Worm (Caenorhabditis elegans): ENCODE results near the gene Y57E12AL.1.

The Y57E12AL.1 gene

ce11 chrV:7060396-7060795 lies at the start of gene Y57E12AL.1, which contains the start of gene Y57E12AL.6:
Y57E12AL.1 (plus strand) TSS chrV:7060530.
Y57E12AL.6 (minus strand) TSS chrV:7060470.
- TF ChIP-seq R02D3.7 (tag; optimal IDR thresholded peaks at IDR 0.05) = no peak
- no peak for TF ChIP-seq unc-39 (tag; optimal IDR thresholded peaks at IDR 0.05)
- no peak for TF ChIP-seq cey-2 (tag; optimal IDR thresholded peaks at IDR 0.05; ENCODE audit: borderline replicate concordance, insufficient read depth)
- TF ChIP-seq ctbp-1 (GFP tag; IDR thresholded peaks at IDR 0.05) = no peak
- no peak for TF ChIP-seq madf-5 (GFP tag; IDR thresholded peaks at IDR 0.05)
- no peak for TF ChIP-seq zip-11 (GFP tag; IDR thresholded peaks at IDR 0.05)
- TF ChIP-seq hlh-11 (tag; optimal IDR thresholded peaks at IDR 0.05) = peak; percentile 86
- TF ChIP-seq lin-29 (GFP tag; IDR thresholded peaks at IDR 0.05) = no peak
- TF ChIP-seq ama-1 (optimal IDR thresholded peaks at IDR 0.05) = no peak
- TF ChIP-seq jun-1 (tag; optimal IDR thresholded peaks at IDR 0.05) = peak; percentile 18
- TF ChIP-seq hlh-30 (tag; optimal IDR thresholded peaks at IDR 0.05; ENCODE audit: insufficient read depth) = peak; percentile 95
- TF ChIP-seq dmd-6 (GFP tag; IDR thresholded peaks at IDR 0.05) = peak; percentile 80
- peak; percentile 5 for TF ChIP-seq nhr-25 (tag; optimal IDR thresholded peaks at IDR 0.05; ENCODE audit: borderline replicate concordance, insufficient read depth)
- peak; percentile 81 for TF ChIP-seq nhr-102 (tag; optimal IDR thresholded peaks at IDR 0.05)
- TF ChIP-seq Y5F2A.4 (GFP tag; optimal IDR thresholded peaks at IDR 0.05) = no peak
- no peak for TF ChIP-seq F10B5.3 (tag; optimal IDR thresholded peaks at IDR 0.05)
- peak; percentile 72 for TF ChIP-seq ceh-20 (GFP tag; IDR thresholded peaks at IDR 0.05)
- no peak for TF ChIP-seq lin-39 (tag; optimal IDR thresholded peaks at IDR 0.05)
- no peak for TF ChIP-seq arid-1 (GFP tag; conservative IDR thresholded peaks at IDR 0.05)
- no peak for TF ChIP-seq nhr-10 (tag; optimal IDR thresholded peaks at IDR 0.05)
- TF ChIP-seq spr-3 (GFP tag; optimal IDR thresholded peaks at IDR 0.05) = no peak
- no peak for TF ChIP-seq dmd-8 (GFP tag; IDR thresholded peaks at IDR 0.05)
- no peak for TF ChIP-seq lir-3 (tag; optimal IDR thresholded peaks at IDR 0.05)
- TF ChIP-seq daf-8 (GFP tag; IDR thresholded peaks at IDR 0.05) = no peak
- TF ChIP-seq fos-1 (tag; optimal IDR thresholded peaks at IDR 0.05) = no peak
- TF ChIP-seq unc-62 (GFP tag; optimal IDR thresholded peaks at IDR 0.05 in 1 of 2) = no peak
- TF ChIP-seq unc-62 (tag; optimal IDR thresholded peaks at IDR 0.05) = no peak
- TF ChIP-seq dpl-1 (GFP tag; optimal IDR thresholded peaks at IDR 0.05) = peak; percentile 85
- peak; percentile 60 for TF ChIP-seq duxl-1 (tag; optimal IDR thresholded peaks at IDR 0.05; ENCODE audit: poor library complexity)
- TF ChIP-seq sdz-12 (GFP tag; optimal IDR thresholded peaks at IDR 0.05) = no peak
- TF ChIP-seq skn-1 (tag; optimal IDR thresholded peaks at IDR 0.05) = no peak
- TF ChIP-seq zfp-3 (GFP tag; conservative IDR thresholded peaks at IDR 0.05) = 0 out of 2 replicates have a peak, but pooled peaks have one; percentile 67
- TF ChIP-seq mep-1 (tag; optimal IDR thresholded peaks at IDR 0.05) = peak; percentile 91
- no peak for TF ChIP-seq php-3 (GFP tag; IDR thresholded peaks at IDR 0.05)
- peak; percentile 88 for TF ChIP-seq nhr-77 (tag; optimal IDR thresholded peaks at IDR 0.05)
- peak; percentile 83 for TF ChIP-seq dve-1 (tag; optimal IDR thresholded peaks at IDR 0.05; ENCODE audit: insufficient read depth)
- TF ChIP-seq F49E8.2 (tag; optimal IDR thresholded peaks at IDR 0.05; ENCODE audit: borderline replicate concordance) = no peak
- peak; percentile 92 for TF ChIP-seq nhr-28 (tag; optimal IDR thresholded peaks at IDR 0.05)
- TF ChIP-seq mxl-3 (GFP tag; optimal IDR thresholded peaks at IDR 0.05) = peak; percentile 76
- peak; percentile 88 for TF ChIP-seq mes-2 (tag; optimal IDR thresholded peaks at IDR 0.05; ENCODE audit: poor library complexity, severe bottlenecking)
- no peak for TF ChIP-seq nhr-76 (tag; optimal IDR thresholded peaks at IDR 0.05)
- TF ChIP-seq nhr-237 (tag; optimal IDR thresholded peaks at IDR 0.05) = no peak
- peak; percentile 93 for TF ChIP-seq aha-1 (tag)
- no peak for TF ChIP-seq daf-19 (GFP tag; conservative IDR thresholded peaks at IDR 0.05)
- no peak for TF ChIP-seq zfp-2 (tag; optimal IDR thresholded peaks at IDR 0.05)
- TF ChIP-seq ceh-28 (tag; optimal IDR thresholded peaks at IDR 0.05) = peak; percentile 79
- peak; percentile 84 for TF ChIP-seq ztf-7 (tag; optimal IDR thresholded peaks at IDR 0.05)
- no peak for TF ChIP-seq zip-2 (tag; optimal IDR thresholded peaks at IDR 0.05)
- no peak for TF ChIP-seq D1046.2 (GFP tag; IDR thresholded peaks at IDR 0.05)
- peak; percentile 64 for TF ChIP-seq T26A8.4 (GFP tag; IDR thresholded peaks at IDR 0.05)
- peak; percentile 66; the same call in 1 of the 2 replicates for TF ChIP-seq dmd-9 (GFP tag; IDR thresholded peaks at IDR 0.05)
- TF ChIP-seq tra-1 (GFP tag; IDR thresholded peaks at IDR 0.05) = no peak

Measured in whole organism, L4 larva.